Worm (Caenorhabditis elegans): ENCODE results near the gene fut-2.

- TF ChIP-seq unc-39 (tag; optimal IDR thresholded peaks at IDR 0.05) (no peak), skn-1 (tag; optimal IDR thresholded peaks at IDR 0.05) (no peak), ztf-11 (tag; optimal IDR thresholded peaks at IDR 0.05) (no peak), lin-13 (GFP tag; optimal IDR thresholded peaks at IDR 0.05) (no peak), aly-2 (tag; optimal IDR thresholded peaks at IDR 0.05) (no peak), nhr-25 (tag; optimal IDR thresholded peaks at IDR 0.05) (peak; percentile 21), unc-62 (GFP tag; optimal IDR thresholded peaks at IDR 0.05) (no peak), R02D3.7 (tag; optimal IDR thresholded peaks at IDR 0.05) (no peak), nhr-237 (tag; optimal IDR thresholded peaks at IDR 0.05) (no peak), sem-4 (tag; optimal IDR thresholded peaks at IDR 0.05) (no peak), nhr-23 (tag; optimal IDR thresholded peaks at IDR 0.05) (no peak), dmd-4 (tag; optimal IDR thresholded peaks at IDR 0.05) (no peak)
Measured at ce11 chrV:6541875-6542274, 33.8 kb downstream of the fut-2 start.

Data from whole organism, L2 larva.